Fruit fly (Drosophila melanogaster) whole organism, embryonic: ENCODE measurements around the gene CG18095.

Experiments
- Awh ChIP-seq: fragments of 200-800 bp; sonication (Bioruptor generic); IDR thresholded peaks from 2 replicates; pipeline ENCODE4, ENCODE4 v1.3.6; 2022; ENCODE audit warnings: missing biosample characterization, missing genetic modification characterization
- CG12942 ChIP-seq: fragments of 200-800 bp; sonication (Bioruptor generic); optimal IDR thresholded peaks from 3 replicates; lab custom pipeline; 2016; ENCODE audit warnings: missing biosample characterization, missing genetic modification characterization
- CG14667 ChIP-seq: fragments of 200-800 bp; sonication (Bioruptor generic); IDR thresholded peaks from 2 replicates; pipeline ENCODE4 v1.3.6; 2022; ENCODE audit warnings: missing biosample characterization, missing genetic modification characterization
- CG1602 ChIP-seq: fragments of 200-800 bp; sonication (Bioruptor generic); optimal IDR thresholded peaks from 3 replicates; lab custom pipeline; 2016; ENCODE audit warnings: missing biosample characterization, missing genetic modification characterization
- CG16779 ChIP-seq: fragments of 200-800 bp; sonication (Bioruptor generic); IDR thresholded peaks from 2 replicates; pipeline ENCODE4 v1.3.6; 2022; ENCODE audit warnings: missing biosample characterization, missing genetic modification characterization
- CG17186 ChIP-seq: fragments of 200-800 bp; sonication (Bioruptor generic); optimal IDR thresholded peaks from 3 replicates; lab custom pipeline; 2017; ENCODE audit warnings: missing biosample characterization, missing genetic modification reagents, missing genetic modification characterization
- CG17385 ChIP-seq: fragments of 200-800 bp; sonication (Bioruptor generic); optimal IDR thresholded peaks from 3 replicates; lab custom pipeline; 2018; ENCODE audit warnings: missing biosample characterization, mild to moderate bottlenecking, missing genetic modification characterization
- CG17568 ChIP-seq: fragments of 200-800 bp; sonication (Bioruptor generic); optimal IDR thresholded peaks from 2 replicates; lab custom pipeline; 2018; ENCODE audit warnings: missing biosample characterization, mild to moderate bottlenecking, missing genetic modification characterization, moderate library complexity
- CG18764 ChIP-seq: fragments of 200-800 bp; sonication (Bioruptor generic); optimal IDR thresholded peaks from 3 replicates; lab custom pipeline; 2016; ENCODE audit warnings: missing biosample characterization, missing genetic modification characterization
- CG2116 ChIP-seq: fragments of 200-800 bp; sonication (Bioruptor generic); optimal IDR thresholded peaks from 3 replicates; lab custom pipeline; 2018; ENCODE audit warnings: missing biosample characterization, mild to moderate bottlenecking, missing genetic modification characterization
- CG2202 ChIP-seq: fragments of 200-800 bp; sonication (Bioruptor generic); optimal IDR thresholded peaks from 2 replicates; lab custom pipeline; 2018; ENCODE audit warnings: missing biosample characterization, mild to moderate bottlenecking, missing genetic modification characterization
- CG43689 ChIP-seq: fragments of 200-800 bp; sonication (Bioruptor generic); IDR thresholded peaks from 2 replicates; pipeline ENCODE4 v1.3.6; 2022; ENCODE audit warnings: missing biosample characterization, missing genetic modification characterization
- CG4820 ChIP-seq: fragments of 200-800 bp; sonication (Bioruptor generic); optimal IDR thresholded peaks from 3 replicates; lab custom pipeline; 2016; ENCODE audit warnings: missing biosample characterization, missing genetic modification characterization
- CG5245 ChIP-seq: fragments of 200-800 bp; sonication (Bioruptor generic); optimal IDR thresholded peaks from 3 replicates; lab custom pipeline; 2016; ENCODE audit warnings: missing biosample characterization, missing genetic modification characterization
- CG6791 ChIP-seq: fragments of 200-800 bp; sonication (Bioruptor generic); IDR thresholded peaks from 3 replicates; pipeline ENCODE4 v1.3.6; 2022; ENCODE audit warnings: missing biosample characterization, missing genetic modification characterization; ENCODE audit not compliant: partially characterized antibody
- CG7556 ChIP-seq: fragments of 200-800 bp; sonication (Bioruptor generic); optimal IDR thresholded peaks from 2 replicates; lab custom pipeline; 2017; ENCODE audit warnings: missing biosample characterization, mild to moderate bottlenecking, missing genetic modification characterization
- CG8478 ChIP-seq: fragments of >200 bp; optimal IDR thresholded peaks from 2 replicates; lab custom pipeline; 2018
- CG8924 ChIP-seq: fragments of 200-800 bp; optimal IDR thresholded peaks from 3 replicates; lab custom pipeline; 2019; ENCODE audit warnings: missing biosample characterization, mild to moderate bottlenecking, missing genetic modification characterization, moderate library complexity
- CG9797 ChIP-seq: fragments of 200-800 bp; sonication (Bioruptor generic); optimal IDR thresholded peaks from 3 replicates; lab custom pipeline; 2018; ENCODE audit warnings: missing biosample characterization, mild to moderate bottlenecking, missing genetic modification characterization
- Camta ChIP-seq: fragments of 200-800 bp; sonication (Bioruptor generic); optimal IDR thresholded peaks from 2 replicates; lab custom pipeline; 2016; ENCODE audit warnings: missing biosample characterization, missing genetic modification characterization
- Dek ChIP-seq: fragments of 200-800 bp; sonication (Bioruptor generic); optimal IDR thresholded peaks from 3 replicates; lab custom pipeline; 2019; ENCODE audit warnings: missing biosample characterization, mild to moderate bottlenecking, missing genetic modification characterization, moderate library complexity
- Elba2 ChIP-seq: fragments of 200-800 bp; sonication (Bioruptor generic); optimal IDR thresholded peaks from 3 replicates; lab custom pipeline; 2016; ENCODE audit warnings: missing biosample characterization, missing genetic modification characterization
- Ets97D ChIP-seq: fragments of 200-800 bp; sonication (Bioruptor generic); optimal IDR thresholded peaks from 3 replicates; lab custom pipeline; 2016; ENCODE audit warnings: missing biosample characterization, missing genetic modification characterization
- HLHmδ ChIP-seq: fragments of 200-800 bp; sonication (Bioruptor generic); optimal IDR thresholded peaks from 2 replicates; lab custom pipeline; 2018; ENCODE audit warnings: missing biosample characterization, mild to moderate bottlenecking, missing genetic modification characterization, moderate library complexity
- Hmr ChIP-seq: fragments of 200-800 bp; sonication (Bioruptor generic); optimal IDR thresholded peaks from 3 replicates; lab custom pipeline; 2017; ENCODE audit warnings: mild to moderate bottlenecking, missing biosample characterization, missing genetic modification reagents, missing genetic modification characterization
- Mad ChIP-seq: fragments of 200-800 bp; sonication (Bioruptor generic); optimal IDR thresholded peaks from 2 replicates; lab custom pipeline; 2016; ENCODE audit warnings: missing biosample characterization, missing genetic modification characterization
- NFAT ChIP-seq: fragments of 200-800 bp; sonication (Bioruptor generic); IDR thresholded peaks from 2 replicates; pipeline ENCODE4 v1.3.6; 2022; ENCODE audit warnings: missing biosample characterization, missing genetic modification characterization
- Rx ChIP-seq: fragments of 200-800 bp; sonication (Bioruptor generic); IDR thresholded peaks from 2 replicates; pipeline ENCODE4 v1.3.6; 2022; ENCODE audit warnings: missing biosample characterization, missing genetic modification characterization
- Scr ChIP-seq: fragments of 200-800 bp; sonication (Bioruptor generic); IDR thresholded peaks from 2 replicates; pipeline ENCODE4 v1.3.6; 2022; ENCODE audit warnings: missing biosample characterization, missing genetic modification characterization; ENCODE audit not compliant: partially characterized antibody
- Six4 ChIP-seq: fragments of 200-800 bp; sonication (Bioruptor generic); optimal IDR thresholded peaks from 2 replicates; lab custom pipeline; 2016; ENCODE audit warnings: missing biosample characterization, missing genetic modification characterization
- Vsx1 ChIP-seq: fragments of 200-800 bp; sonication (Bioruptor generic); optimal IDR thresholded peaks from 2 replicates; lab custom pipeline; 2017; ENCODE audit warnings: missing biosample characterization, mild to moderate bottlenecking, missing genetic modification characterization, missing genetic modification reagents
- abd-A ChIP-seq: fragments of 200-800 bp; sonication (Bioruptor generic); optimal IDR thresholded peaks from 3 replicates; lab custom pipeline; 2019; ENCODE audit warnings: missing biosample characterization, mild to moderate bottlenecking, missing genetic modification characterization, moderate library complexity
- chinmo ChIP-seq: fragments of 200-800 bp; sonication (Bioruptor generic); IDR thresholded peaks from 4 replicates; pipeline ENCODE4 v1.3.6; 2022; ENCODE audit warnings: missing biosample characterization, missing genetic modification characterization; ENCODE audit not compliant: partially characterized antibody
- chn ChIP-seq: fragments of 200-800 bp; sonication (Bioruptor generic); optimal IDR thresholded peaks from 2 replicates; lab custom pipeline; 2016; ENCODE audit warnings: missing biosample characterization, missing genetic modification characterization
- ci ChIP-seq: fragments of 200-800 bp; sonication (Bioruptor generic); IDR thresholded peaks from 3 replicates; pipeline ENCODE4 v1.3.6; 2022; ENCODE audit warnings: missing biosample characterization, missing genetic modification characterization
- corto ChIP-seq: fragments of 200-800 bp; sonication (Bioruptor generic); optimal IDR thresholded peaks from 2 replicates; lab custom pipeline; 2016; ENCODE audit warnings: missing biosample characterization, mild to moderate bottlenecking, missing genetic modification characterization, moderate library complexity
- dati ChIP-seq: fragments of 200-800 bp; sonication (Bioruptor generic); IDR thresholded peaks from 2 replicates; pipeline ENCODE4 v1.3.6; 2022; ENCODE audit warnings: missing biosample characterization, missing genetic modification characterization
- dimm ChIP-seq: fragments of 200-800 bp; sonication (Bioruptor generic); IDR thresholded peaks from 2 replicates; pipeline ENCODE4 v1.3.6; 2022; ENCODE audit warnings: missing biosample characterization, missing genetic modification characterization
- fd102C ChIP-seq: fragments of 200-800 bp; sonication (Bioruptor generic); optimal IDR thresholded peaks from 2 replicates; lab custom pipeline; 2018; ENCODE audit warnings: missing biosample characterization, mild to moderate bottlenecking, missing genetic modification characterization, moderate library complexity
- gcm ChIP-seq: fragments of 200-800 bp; sonication (Bioruptor generic); optimal IDR thresholded peaks from 2 replicates; lab custom pipeline; 2019; ENCODE audit warnings: missing biosample characterization, mild to moderate bottlenecking, missing genetic modification characterization, moderate library complexity
- gcm2 ChIP-seq: fragments of 200-800 bp; sonication (Bioruptor generic); optimal IDR thresholded peaks from 2 replicates; lab custom pipeline; 2016; ENCODE audit warnings: missing biosample characterization, missing genetic modification characterization
- inv ChIP-seq: fragments of 200-800 bp; sonication (Bioruptor generic); IDR thresholded peaks from 2 replicates; pipeline ENCODE4 v1.3.6; 2022; ENCODE audit warnings: missing biosample characterization, missing genetic modification characterization; ENCODE audit not compliant: partially characterized antibody
- kay ChIP-seq: fragments of 200-800 bp; sonication (Bioruptor generic); optimal IDR thresholded peaks from 2 replicates; lab custom pipeline; 2016; ENCODE audit warnings: missing biosample characterization, missing genetic modification characterization
- klu ChIP-seq: fragments of 200-800 bp; sonication (Bioruptor generic); IDR thresholded peaks from 2 replicates; pipeline ENCODE4 v1.3.6; 2022; ENCODE audit warnings: missing biosample characterization, missing genetic modification characterization
- kni ChIP-seq: fragments of 200-800 bp; sonication (Bioruptor generic); optimal IDR thresholded peaks from 3 replicates; lab custom pipeline; 2017; ENCODE audit warnings: mild to moderate bottlenecking, missing biosample characterization, missing genetic modification reagents, missing genetic modification characterization
- mam ChIP-seq: fragments of 200-800 bp; sonication (Bioruptor generic); optimal IDR thresholded peaks from 3 replicates; lab custom pipeline; 2016; ENCODE audit warnings: missing biosample characterization, missing genetic modification characterization
- pzg ChIP-seq: fragments of 200-800 bp; sonication (Bioruptor generic); optimal IDR thresholded peaks from 3 replicates; lab custom pipeline; 2018; ENCODE audit warnings: missing biosample characterization, mild to moderate bottlenecking, missing genetic modification characterization, moderate library complexity
- rib ChIP-seq: fragments of 200-800 bp; sonication (Bioruptor generic); IDR thresholded peaks from 2 replicates; pipeline ENCODE4 v1.3.6; 2022; ENCODE audit warnings: missing biosample characterization, missing genetic modification characterization
- row ChIP-seq: fragments of 200-800 bp; sonication (Bioruptor generic); IDR thresholded peaks from 3 replicates; pipeline ENCODE4 v1.3.6; 2022; ENCODE audit warnings: missing biosample characterization, missing genetic modification characterization
- sr ChIP-seq: fragments of 200-800 bp; sonication (Bioruptor generic); IDR thresholded peaks from 3 replicates; pipeline ENCODE4 v1.3.6; 2022; ENCODE audit warnings: missing biosample characterization, missing genetic modification characterization
- tll ChIP-seq, 2 experiments: fragments of 200-800 bp in 1 of 2; fragments of >200 bp in 1 of 2; sonication (Bioruptor generic) in 1 of 2; optimal IDR thresholded peaks; 2 replicates each; lab custom pipeline; 2017 to 2019; ENCODE audit warnings: missing biosample characterization in 2 of 2, missing genetic modification characterization in 2 of 2, mild to moderate bottlenecking in 1 of 2, moderate library complexity in 1 of 2

The CG18095 gene

DNA sequence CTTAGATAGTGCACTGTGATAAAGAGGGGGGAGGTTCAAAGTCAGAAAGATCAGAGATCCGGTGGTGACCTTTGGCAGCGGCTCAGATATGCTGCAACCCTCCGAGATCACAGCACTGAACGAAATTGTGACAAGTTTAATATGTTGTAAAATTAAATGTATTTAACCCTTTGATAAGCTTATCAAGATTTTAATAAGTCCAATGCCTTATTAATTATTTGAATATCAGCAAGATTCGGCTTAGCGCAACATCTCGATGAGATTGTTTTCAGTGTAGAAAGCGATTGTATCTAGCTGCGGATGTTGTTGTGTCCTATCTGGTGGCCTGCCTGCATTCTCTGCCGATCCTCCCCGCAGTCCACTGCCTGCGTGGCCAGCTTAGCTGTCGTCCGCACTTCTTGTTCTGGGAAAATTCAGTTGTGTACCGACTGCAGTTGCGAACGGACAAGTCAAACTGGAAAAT lies 15.9 kb upstream of the CG18095 start, which contains the start of gene NimC4 (continued):
- no peak for TF ChIP-seq chinmo (GFP tag; lab: Robert Waterston, UW)
- TF ChIP-seq CG7556 (GFP tag; lab: Kevin White, UChicago), result peak; percentile 73
- TF ChIP-seq dimm (GFP tag; lab: Robert Waterston, UW), result no peak
- TF ChIP-seq HLHmδ (GFP tag; lab: Kevin White, UChicago), result no peak
- TF ChIP-seq corto, result no peak
- peak; percentile 65 for TF ChIP-seq Six4 (GFP tag; lab: Kevin White, UChicago)
- TF ChIP-seq ci (GFP tag; lab: Robert Waterston, UW), result peak; percentile 70; the same call in 2 of the 3 replicates
- peak; percentile 9 to 89 for TF ChIP-seq tll (GFP tag; optimal IDR thresholded peaks at IDR 0.05; lab: Kevin White, UChicago)
- TF ChIP-seq Dek (tag; lab: Kevin White, UChicago), result no peak
- TF ChIP-seq fd102C (GFP tag; lab: Kevin White, UChicago), result peak; percentile 99
- TF ChIP-seq sr (GFP tag; lab: Robert Waterston, UW), result no peak
- TF ChIP-seq kay (GFP tag; lab: Kevin White, UChicago), result peak; percentile 31
- no peak for TF ChIP-seq CG9797 (GFP tag; lab: Kevin White, UChicago)
- TF ChIP-seq CG14667 (GFP tag; lab: Robert Waterston, UW), result peak; percentile 61; the same call in 1 of the 2 replicates
- peak; percentile 47; the same call in 1 of the 2 replicates for TF ChIP-seq NFAT (GFP tag; lab: Robert Waterston, UW)
- TF ChIP-seq CG2116 (GFP tag; lab: Kevin White, UChicago), result peak; percentile 31
- no peak for TF ChIP-seq CG43689 (GFP tag; lab: Robert Waterston, UW)
- TF ChIP-seq Elba2 (GFP tag; lab: Kevin White, UChicago), result peak; percentile 93
- peak; percentile 49; the same call in 1 of the 2 replicates for TF ChIP-seq Awh
- no peak for TF ChIP-seq Scr
- TF ChIP-seq inv (GFP tag; lab: Robert Waterston, UW), result no peak
- TF ChIP-seq CG18764 (GFP tag; lab: Kevin White, UChicago), result peak; percentile 52
- TF ChIP-seq CG17186 (GFP tag; lab: Kevin White, UChicago), result peak; percentile 30
- TF ChIP-seq kni (GFP tag; lab: Kevin White, UChicago), result peak; percentile 36
- no peak for TF ChIP-seq rib (GFP tag; lab: Robert Waterston, UW)
- TF ChIP-seq Ets97D (GFP tag; lab: Kevin White, UChicago), result peak; percentile 41
- no peak for TF ChIP-seq pzg
- TF ChIP-seq chn, result peak; percentile 87
- TF ChIP-seq Hmr (GFP tag; lab: Kevin White, UChicago), result no peak
- TF ChIP-seq klu, result no peak
- peak; percentile 87 for TF ChIP-seq gcm (GFP tag; lab: Kevin White, UChicago)
- TF ChIP-seq mam, result peak; percentile 55
- peak; percentile 42 for TF ChIP-seq CG17385 (GFP tag; lab: Kevin White, UChicago)
- TF ChIP-seq Camta (GFP tag; lab: Kevin White, UChicago), result peak; percentile 80
- TF ChIP-seq Mad (GFP tag; lab: Kevin White, UChicago), result peak; percentile 67
- TF ChIP-seq row (GFP tag; lab: Robert Waterston, UW), result peak; percentile 77
- TF ChIP-seq dati (GFP tag; lab: Robert Waterston, UW), result peak; percentile 58; the same call in 1 of the 2 replicates
- TF ChIP-seq CG5245, result peak; percentile 77
- TF ChIP-seq Rx (GFP tag; lab: Robert Waterston, UW), result peak; percentile 76
- peak; percentile 26 for TF ChIP-seq Vsx1 (GFP tag; lab: Kevin White, UChicago)
- TF ChIP-seq abd-A, result no peak
- peak; percentile 37 for TF ChIP-seq CG12942 (GFP tag; lab: Kevin White, UChicago)
- TF ChIP-seq CG4820 (GFP tag; lab: Kevin White, UChicago), result peak; percentile 89
- peak; percentile 84 for TF ChIP-seq CG2202 (tag; lab: Kevin White, UChicago)
- TF ChIP-seq CG8478 (lab: Kevin White, UChicago), result no peak
- peak; percentile 42 for TF ChIP-seq gcm2 (GFP tag; lab: Kevin White, UChicago)
- no peak for TF ChIP-seq CG16779 (GFP tag; lab: Robert Waterston, UW)
- peak; percentile 31 for TF ChIP-seq CG17568
- TF ChIP-seq CG1602 (GFP tag; lab: Kevin White, UChicago), result peak; percentile 85
- TF ChIP-seq CG6791 (GFP tag; lab: Robert Waterston, UW), result no peak
- peak; percentile 87 for TF ChIP-seq CG8924 (tag; lab: Kevin White, UChicago)
